Worm (Caenorhabditis elegans) whole organism, L2 larva: ENCODE results near the gene B0024.13.

Experiments used
- C34F6.9 ChIP-seq: fragments of 150-350 bp; optimal IDR thresholded peaks from 2 replicates; lab custom pipeline; 2014; ENCODE audit warnings: missing biosample characterization, missing genetic modification characterization
- F13H6.1 ChIP-seq: sonication (generic microtip); optimal IDR thresholded peaks from 2 replicates; lab custom pipeline; 2016; ENCODE audit warnings: missing genetic modification characterization, missing compliant biosample characterization
- ZK546.5 ChIP-seq: sonication (generic microtip); optimal IDR thresholded peaks from 2 replicates; lab custom pipeline; 2017; ENCODE audit warnings: missing biosample characterization, missing genetic modification characterization
- aly-2 ChIP-seq: fragments of 150-350 bp; optimal IDR thresholded peaks from 2 replicates; lab custom pipeline; 2014; ENCODE audit warnings: missing biosample characterization, missing genetic modification characterization
- ama-1 ChIP-seq: fragments of 150-350 bp; optimal IDR thresholded peaks from 2 replicates; lab custom pipeline; 2018; ENCODE audit warnings: inconsistent platforms
- blmp-1 ChIP-seq: sonication (generic microtip); optimal IDR thresholded peaks from 2 replicates; lab custom pipeline; 2017; ENCODE audit warnings: missing genetic modification characterization, mild to moderate bottlenecking, missing compliant biosample characterization, antibody characterized with exemption, moderate library complexity; ENCODE audit not compliant: insufficient read depth
- ceh-82 ChIP-seq: fragments of 150-350 bp; optimal IDR thresholded peaks from 2 replicates; lab custom pipeline; 2014; ENCODE audit warnings: missing biosample characterization, missing genetic modification characterization
- crh-2 ChIP-seq: sonication (generic microtip); optimal IDR thresholded peaks from 2 replicates; lab custom pipeline; 2017; ENCODE audit warnings: missing biosample characterization, missing genetic modification characterization
- dmd-4 ChIP-seq: sonication (generic microtip); optimal IDR thresholded peaks from 2 replicates; lab custom pipeline; 2017; ENCODE audit warnings: missing biosample characterization, missing genetic modification characterization
- egl-27 ChIP-seq: sonication (generic microtip); optimal IDR thresholded peaks from 3 replicates; lab custom pipeline; 2017; ENCODE audit warnings: missing biosample characterization, missing genetic modification reagents, missing genetic modification characterization
- elt-1 ChIP-seq: fragments of 150-350 bp; optimal IDR thresholded peaks from 2 replicates; lab custom pipeline; 2014; ENCODE audit warnings: missing biosample characterization, missing genetic modification characterization
- elt-3 ChIP-seq: sonication (generic microtip); optimal IDR thresholded peaks from 2 replicates; lab custom pipeline; 2017; ENCODE audit warnings: missing biosample characterization, missing genetic modification characterization
- fos-1 ChIP-seq: fragments of 150-350 bp; optimal IDR thresholded peaks from 2 replicates; lab custom pipeline; 2014; ENCODE audit warnings: missing biosample characterization, missing genetic modification characterization
- lin-11 ChIP-seq: fragments of 150-350 bp; sonication (generic microtip); optimal IDR thresholded peaks from 2 replicates; lab custom pipeline; 2014; ENCODE audit warnings: missing biosample characterization, missing genetic modification characterization, inconsistent platforms, mixed read lengths
- mab-5 ChIP-seq: fragments of 150-350 bp; optimal IDR thresholded peaks from 2 replicates; lab custom pipeline; 2014; ENCODE audit warnings: missing biosample characterization, missing genetic modification characterization
- mbf-1 ChIP-seq: sonication (generic microtip); optimal IDR thresholded peaks from 2 replicates; lab custom pipeline; 2017; ENCODE audit warnings: missing biosample characterization, missing genetic modification characterization
- mdl-1 ChIP-seq, 2 experiments: fragments of 150-350 bp in 1 of 2; sonication (generic microtip) in 1 of 2; optimal IDR thresholded peaks; 2 replicates each; lab custom pipeline; 2017; ENCODE audit warnings: missing biosample characterization in 2 of 2, missing genetic modification characterization in 2 of 2
- nhr-11 ChIP-seq: fragments of 150-350 bp; optimal IDR thresholded peaks from 2 replicates; lab custom pipeline; 2014; ENCODE audit warnings: missing biosample characterization, missing genetic modification characterization
- nhr-12 ChIP-seq: fragments of 150-350 bp; optimal IDR thresholded peaks from 2 replicates; lab custom pipeline; 2014; ENCODE audit warnings: missing biosample characterization, missing genetic modification characterization
- nhr-129 ChIP-seq: fragments of 150-350 bp; optimal IDR thresholded peaks from 2 replicates; lab custom pipeline; 2014; ENCODE audit warnings: missing biosample characterization, missing genetic modification characterization
- nhr-21 ChIP-seq: fragments of 150-350 bp; optimal IDR thresholded peaks from 2 replicates; lab custom pipeline; 2014; ENCODE audit warnings: missing biosample characterization, missing genetic modification characterization
- nhr-23 ChIP-seq: fragments of 150-350 bp; optimal IDR thresholded peaks from 2 replicates; lab custom pipeline; 2014; ENCODE audit warnings: missing biosample characterization, missing genetic modification reagents, missing genetic modification characterization
- nhr-237 ChIP-seq: fragments of 150-350 bp; optimal IDR thresholded peaks from 2 replicates; lab custom pipeline; 2014; ENCODE audit warnings: missing biosample characterization, missing genetic modification characterization
- nhr-25 ChIP-seq: fragments of 150-350 bp; sonication (generic microtip); optimal IDR thresholded peaks from 3 replicates; lab custom pipeline; 2014; ENCODE audit warnings: missing biosample characterization, missing genetic modification characterization
- nhr-77 ChIP-seq: fragments of 150-350 bp; optimal IDR thresholded peaks from 2 replicates; lab custom pipeline; 2014; ENCODE audit warnings: missing biosample characterization, missing genetic modification characterization
- sem-4 ChIP-seq: fragments of 150-350 bp; optimal IDR thresholded peaks from 2 replicates; lab custom pipeline; 2014; ENCODE audit warnings: missing biosample characterization, missing genetic modification reagents, missing genetic modification characterization
- sma-3 ChIP-seq: sonication (generic microtip); optimal IDR thresholded peaks from 2 replicates; lab custom pipeline; 2016; ENCODE audit warnings: missing genetic modification reagents, missing genetic modification characterization, missing compliant biosample characterization
- sma-9 ChIP-seq, 2 experiments: fragments of 150-350 bp in 1 of 2; sonication (generic microtip) in 1 of 2; optimal IDR thresholded peaks; 2 replicates each; lab custom pipeline; 2014 to 2016; ENCODE audit warnings: missing genetic modification characterization in 2 of 2, mild to moderate bottlenecking in 1 of 2, missing biosample characterization in 1 of 2, missing compliant biosample characterization in 1 of 2, missing genetic modification reagents in 1 of 2, moderate library complexity in 1 of 2
- snpc-4 ChIP-seq: fragments of 150-350 bp; optimal IDR thresholded peaks from 2 replicates; lab custom pipeline; 2014; ENCODE audit warnings: missing biosample characterization, missing genetic modification characterization
- unc-39 ChIP-seq: fragments of 150-350 bp; optimal IDR thresholded peaks from 2 replicates; lab custom pipeline; 2014; ENCODE audit warnings: missing biosample characterization, missing genetic modification characterization
- unc-62 ChIP-seq: fragments of 150-350 bp; optimal IDR thresholded peaks from 2 replicates; lab custom pipeline; 2014; ENCODE audit warnings: missing biosample characterization, missing genetic modification reagents, missing genetic modification characterization
- zag-1 ChIP-seq: fragments of 150-350 bp; optimal IDR thresholded peaks from 2 replicates; lab custom pipeline; 2014; ENCODE audit warnings: missing biosample characterization, missing genetic modification characterization
- ztf-1 ChIP-seq: fragments of 200-800 bp; sonication (Bioruptor generic); conservative IDR thresholded peaks from 2 replicates; pipeline ENCODE4 v1.3.6; 2022; ENCODE audit warnings: missing genetic modification characterization, missing compliant biosample characterization
- ztf-11 ChIP-seq: sonication (generic microtip); optimal IDR thresholded peaks from 2 replicates; lab custom pipeline; 2017; ENCODE audit warnings: missing biosample characterization, missing genetic modification characterization
- ztf-4 ChIP-seq: fragments of 150-350 bp; optimal IDR thresholded peaks from 2 replicates; lab custom pipeline; 2014; ENCODE audit warnings: missing biosample characterization, missing genetic modification characterization

Gene B0024.13

ce11 chrV:10287260-10287659 lies 33.3 kb upstream of the B0024.13 start, which contains the start of gene B0024.3:
Gene B0024.3 (plus strand): TSS chrV:10287560.
- TF ChIP-seq ZK546.5 (tag; lab: Kevin White, UChicago) (no peak), mab-5 (no peak)
- TF ChIP-seq, all 48 proteins: peak for 0

ce11 chrV:10289743-10290142 lies 30.8 kb upstream of the B0024.13 start, which contains the start of gene B0024.15:
Gene B0024.15 (plus strand): TSS chrV:10290043.
- no peak for TF ChIP-seq ZK546.5 (tag; lab: Kevin White, UChicago)
- no peak for TF ChIP-seq ztf-1 (GFP tag; lab: Robert Waterston, UW)
- TF ChIP-seq mbf-1 (tag; lab: Kevin White, UChicago) = no peak
- TF ChIP-seq aly-2 = no peak
- no peak for TF ChIP-seq nhr-77 (tag; lab: Kevin White, UChicago)
- TF ChIP-seq C34F6.9 (tag; lab: Kevin White, UChicago) = no peak
- TF ChIP-seq nhr-23 (tag; lab: Kevin White, UChicago) = no peak
- no peak for TF ChIP-seq egl-27 (tag; lab: Kevin White, UChicago)
- TF ChIP-seq elt-1 (tag; lab: Kevin White, UChicago) = no peak
- no peak for TF ChIP-seq elt-3 (tag; lab: Kevin White, UChicago)
- no peak for TF ChIP-seq nhr-11 (tag; lab: Kevin White, UChicago)
- TF ChIP-seq sem-4 (tag; lab: Kevin White, UChicago) = no peak

DNA sequence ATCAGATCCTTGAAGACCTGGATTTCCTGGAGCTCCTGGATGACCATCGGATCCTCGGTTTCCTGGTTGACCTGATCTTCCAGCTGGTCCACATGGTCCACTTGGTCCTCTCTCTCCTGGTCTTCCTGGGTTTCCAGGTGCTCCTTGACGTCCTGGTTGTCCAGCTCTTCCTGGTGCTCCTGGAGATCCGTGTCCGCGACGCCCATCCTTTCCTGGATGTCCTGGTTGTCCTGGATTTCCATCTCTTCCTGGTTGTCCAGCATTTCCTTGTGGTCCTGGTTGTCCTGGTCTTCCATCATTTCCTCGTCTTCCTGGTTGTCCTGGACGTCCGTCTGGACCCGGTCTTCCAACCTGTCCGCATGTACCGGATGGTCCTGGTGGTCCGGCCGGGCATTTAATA lies 28.7 kb upstream of the B0024.13 start:
- no peak for TF ChIP-seq ztf-11 (tag; lab: Kevin White, UChicago)
- TF ChIP-seq zag-1 = no peak
- no peak for TF ChIP-seq nhr-129 (tag; lab: Kevin White, UChicago)
- no peak for TF ChIP-seq nhr-77 (tag; lab: Kevin White, UChicago)
- no peak for TF ChIP-seq ztf-4 (tag; lab: Kevin White, UChicago)
- no peak for TF ChIP-seq nhr-21 (tag; lab: Kevin White, UChicago)
- no peak for TF ChIP-seq ceh-82
- no peak for TF ChIP-seq dmd-4
- TF ChIP-seq mbf-1 (tag; lab: Kevin White, UChicago) = no peak
- TF ChIP-seq sma-9 (GFP tag; optimal IDR thresholded peaks at IDR 0.05; lab: Kevin White, UChicago) = no peak
- TF ChIP-seq sma-9 (tag; optimal IDR thresholded peaks at IDR 0.05; lab: Kevin White, UChicago) = no peak
- TF ChIP-seq snpc-4 = no peak
- TF ChIP-seq fos-1 (tag; lab: Kevin White, UChicago) = no peak
- no peak for TF ChIP-seq nhr-12 (tag; lab: Kevin White, UChicago)
- TF ChIP-seq lin-11 = no peak
- no peak for TF ChIP-seq ama-1 (lab: Kevin White, UChicago)
- TF ChIP-seq unc-39 (tag; lab: Kevin White, UChicago) = no peak
- no peak for TF ChIP-seq crh-2 (tag; lab: Kevin White, UChicago)
- no peak for TF ChIP-seq nhr-23 (tag; lab: Kevin White, UChicago)
- no peak for TF ChIP-seq unc-62

- no peak for TF ChIP-seq mdl-1 (tag; optimal IDR thresholded peaks at IDR 0.05; lab: Kevin White, UChicago)
- TF ChIP-seq nhr-21 (tag; lab: Kevin White, UChicago) = peak; percentile 35
- no peak for TF ChIP-seq ztf-11 (tag; lab: Kevin White, UChicago)
- no peak for TF ChIP-seq zag-1
- peak; percentile 46 for TF ChIP-seq sma-9 (GFP tag; optimal IDR thresholded peaks at IDR 0.05; lab: Kevin White, UChicago)
- TF ChIP-seq sma-9 (tag; optimal IDR thresholded peaks at IDR 0.05; lab: Kevin White, UChicago) = no peak
- no peak for TF ChIP-seq ztf-4 (tag; lab: Kevin White, UChicago)
- peak; percentile 78 for TF ChIP-seq fos-1 (tag; lab: Kevin White, UChicago)
- TF ChIP-seq blmp-1 (tag; lab: Kevin White, UChicago) = peak; percentile 91
- TF ChIP-seq nhr-25 = no peak
- no peak for TF ChIP-seq nhr-237
- TF ChIP-seq egl-27 (tag; lab: Kevin White, UChicago) = peak; percentile 10
- no peak for TF ChIP-seq F13H6.1 (tag; lab: Kevin White, UChicago)
- TF ChIP-seq sma-3 (GFP tag; lab: Kevin White, UChicago) = peak; percentile 41
- TF ChIP-seq ztf-1 (GFP tag; lab: Robert Waterston, UW) = no peak
These were observed 27.6 kb upstream of the B0024.13 start, which contains the start of gene col-149 for ce11 chrV:10292819-10293357. Gene col-149 (minus strand): TSS chrV:10292869.
